Worm (Caenorhabditis elegans): Measurements from ENCODE around the gene ucr-2.3.

Gene ucr-2.3

DNA sequence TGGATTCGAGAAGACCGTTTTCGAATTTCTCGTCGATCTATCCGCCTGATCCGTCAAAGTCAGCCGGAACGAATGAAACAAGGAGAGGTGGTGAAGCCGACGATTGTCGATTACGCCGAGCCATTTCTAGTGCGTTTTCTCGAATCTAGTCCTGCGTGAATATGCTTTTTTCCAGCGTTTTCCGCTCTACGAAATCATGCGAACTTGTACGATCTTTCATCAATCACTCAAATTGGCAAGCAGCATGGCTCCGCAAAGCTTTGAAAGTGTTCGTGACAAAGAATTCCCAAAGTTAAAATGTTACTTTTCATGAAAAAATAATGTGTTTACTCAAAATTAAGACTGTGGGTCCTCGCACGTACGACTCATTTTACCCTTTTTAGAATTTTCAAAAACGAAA lies 17.2 kb downstream of the ucr-2.3 start:
- no peak for TF ChIP-seq unc-62 (GFP tag; optimal IDR thresholded peaks at IDR 0.05)

ce11 chrIII:900134-900533 lies 20.5 kb downstream of the ucr-2.3 start:
- TF ChIP-seq unc-62 (GFP tag; optimal IDR thresholded peaks at IDR 0.05) = no peak

DNA sequence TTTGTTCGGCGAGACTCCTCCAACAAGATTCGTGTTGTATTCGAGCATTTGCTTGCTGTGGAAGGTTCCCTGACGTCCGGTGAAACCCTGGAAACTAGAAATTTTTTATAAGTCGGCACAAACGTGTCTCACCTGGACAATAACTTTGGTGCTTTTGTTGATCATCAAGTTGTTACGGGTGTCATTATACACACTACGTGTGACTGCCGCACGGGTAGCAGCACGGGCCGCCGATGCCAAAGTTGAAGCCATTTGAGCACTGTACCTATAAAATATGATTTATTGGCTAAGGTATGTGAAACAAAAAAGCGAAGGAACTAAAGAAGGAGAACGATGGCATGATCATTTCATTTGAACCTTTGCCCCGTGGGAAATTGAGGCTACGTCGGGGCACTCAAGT lies 21.5 kb downstream of the ucr-2.3 start, which contains the start of gene sucl-2:
sucl-2 (minus strand) TSS at position 265 of the 400 bp plus-strand sequence.
- no peak for TF ChIP-seq unc-62 (GFP tag; optimal IDR thresholded peaks at IDR 0.05)

DNA sequence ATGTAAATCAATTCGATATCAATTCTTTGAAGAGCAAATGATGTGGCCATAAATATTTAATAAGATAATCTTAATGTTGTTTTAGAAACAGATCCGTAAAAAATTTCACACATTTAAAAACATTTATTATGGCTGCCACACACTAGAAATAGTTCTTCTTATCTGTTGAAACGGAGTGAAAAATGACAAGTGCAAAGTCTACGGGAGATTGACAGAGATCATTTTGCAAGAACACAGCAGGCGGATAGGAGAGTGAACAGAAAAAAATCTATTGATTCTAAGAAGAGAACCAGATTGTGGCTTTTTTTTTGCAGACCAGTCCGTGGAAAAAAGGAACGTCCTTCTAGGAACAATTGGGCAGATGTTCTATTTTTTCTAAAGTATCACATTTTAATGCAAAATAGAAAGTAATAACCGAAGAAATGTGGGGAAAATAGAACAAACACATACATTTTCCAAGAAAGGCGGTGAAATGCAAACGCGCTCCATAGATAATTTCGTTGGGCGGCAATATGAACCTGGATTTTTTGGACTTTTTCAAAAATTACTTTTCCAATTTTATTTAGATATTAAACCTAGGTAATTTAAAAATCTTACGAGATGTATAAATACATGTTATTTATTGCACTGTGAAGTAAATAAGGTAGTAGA lies 22.1 kb downstream of the ucr-2.3 start:
- no peak for TF ChIP-seq unc-62 (GFP tag; optimal IDR thresholded peaks at IDR 0.05)

DNA sequence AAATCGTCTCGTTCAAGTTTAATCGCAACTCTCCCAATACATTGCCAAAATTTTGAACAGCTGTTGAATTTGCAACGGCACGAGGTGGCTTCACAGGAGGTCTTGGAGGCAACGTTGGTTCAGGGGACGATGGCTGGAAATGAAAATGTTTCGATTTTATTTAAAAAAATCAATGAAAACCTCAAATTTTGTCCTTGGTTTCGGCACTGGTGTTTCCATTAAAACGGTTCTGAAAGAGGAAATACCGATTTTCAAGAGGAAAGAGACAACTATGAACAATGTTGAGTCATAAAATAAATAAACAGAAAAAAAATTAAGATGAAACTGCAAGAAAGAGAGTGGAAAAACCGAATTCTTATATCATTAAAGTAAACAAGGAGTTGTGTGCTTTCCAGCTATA lies 27.7 kb downstream of the ucr-2.3 start, which contains the start of gene F23H11.4:
F23H11.4 (minus strand) TSS at position 229 of the 400 bp plus-strand sequence.
- TF ChIP-seq unc-62 (GFP tag; optimal IDR thresholded peaks at IDR 0.05) = no peak

DNA sequence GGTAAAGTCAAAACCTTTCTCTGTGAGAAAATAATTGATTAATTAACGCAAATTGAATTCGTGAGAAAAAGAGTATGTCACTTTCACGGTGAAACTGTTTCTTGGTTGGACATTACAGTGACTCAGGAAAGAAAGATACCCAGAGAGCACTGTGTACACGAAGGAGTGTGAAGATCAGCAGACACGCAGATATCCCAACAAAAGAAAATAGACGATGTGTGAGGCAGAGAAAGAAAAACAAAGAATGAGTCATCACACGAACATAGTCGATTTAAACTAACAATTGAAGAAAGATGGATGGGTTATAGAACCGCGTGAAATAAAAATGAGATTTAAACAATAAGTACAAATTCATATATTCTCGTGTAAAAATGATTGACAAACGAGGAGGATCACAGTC lies 28.3 kb downstream of the ucr-2.3 start:
- TF ChIP-seq unc-62 (GFP tag; optimal IDR thresholded peaks at IDR 0.05) = no peak

DNA sequence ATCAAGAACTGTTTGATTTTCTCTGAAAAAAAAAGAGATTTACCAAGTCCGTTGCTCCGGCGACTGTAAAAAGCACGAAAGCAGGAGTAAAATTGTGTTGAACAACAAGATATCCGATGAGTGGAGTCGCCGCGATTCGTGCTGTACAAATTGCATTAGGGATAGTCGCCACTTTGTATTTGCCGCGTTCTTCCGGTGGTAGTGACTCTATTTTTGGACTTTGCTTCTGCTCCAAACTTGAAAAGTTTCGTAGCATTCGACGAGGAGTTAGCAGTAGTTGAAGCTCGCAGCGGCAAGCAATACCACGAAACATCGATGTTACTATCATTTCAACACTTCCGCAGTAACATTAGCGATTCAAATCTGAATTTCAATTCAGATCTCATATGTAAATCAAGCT lies 29.9 kb downstream of the ucr-2.3 start, which contains the start of gene crls-1:
crls-1 (minus strand) TSS at position 363 of the 400 bp plus-strand sequence.
- no peak for TF ChIP-seq unc-62 (GFP tag; optimal IDR thresholded peaks at IDR 0.05)

DNA sequence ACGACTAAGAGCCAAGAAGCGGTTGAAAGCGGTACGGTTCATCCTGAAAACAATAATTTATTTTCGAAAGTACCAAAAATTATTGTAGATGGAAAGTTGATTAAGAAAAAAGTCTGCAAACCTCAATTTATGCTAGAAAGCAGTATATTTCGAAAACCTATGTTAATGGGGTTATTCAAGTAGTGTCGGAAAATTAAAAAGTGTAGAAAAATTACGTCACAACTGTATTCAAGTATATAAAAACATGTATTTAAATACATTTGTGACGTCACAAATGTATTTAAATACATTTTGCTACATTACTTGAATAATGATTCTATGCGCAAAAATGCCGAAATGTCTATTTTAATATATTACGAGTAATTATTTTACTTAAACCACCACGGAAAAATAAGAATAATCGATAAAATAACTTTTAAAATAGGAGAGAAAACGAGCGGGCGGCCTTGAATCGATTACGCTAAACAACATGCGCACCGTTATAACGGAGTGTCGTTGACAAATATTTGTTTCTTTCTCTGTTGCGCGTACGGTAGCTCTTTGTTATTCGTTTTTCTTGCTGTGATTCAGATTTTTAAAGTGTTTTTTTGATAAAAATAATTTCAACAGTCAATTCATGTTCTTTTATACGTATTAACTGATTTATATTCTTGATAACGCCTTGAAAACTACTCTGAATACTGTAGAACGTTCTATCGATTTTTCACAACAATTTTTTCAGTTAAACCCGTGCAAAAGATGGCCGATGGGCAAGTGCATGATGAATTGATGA lies 31.1 kb downstream of the ucr-2.3 start, which contains the start of the genes F23H11.5 and bra-2:
F23H11.5 (minus strand) TSS at position 51 of the 772 bp plus-strand sequence.
bra-2 (plus strand) TSS at position 722 of the 772 bp plus-strand sequence.
- TF ChIP-seq unc-62 (GFP tag; optimal IDR thresholded peaks at IDR 0.05) = no peak

ce11 chrIII:916897-917296 lies 37.2 kb downstream of the ucr-2.3 start, which contains the start of gene idpp-13:
Gene idpp-13 (minus strand): TSS chrIII:916997.
- no peak for TF ChIP-seq unc-62 (GFP tag; optimal IDR thresholded peaks at IDR 0.05)

ce11 chrIII:919322-919721 lies 39.7 kb downstream of the ucr-2.3 start, which contains the start of gene F23H11.7:
Gene F23H11.7 (minus strand): TSS chrIII:919422.
- no peak for TF ChIP-seq unc-62 (GFP tag; optimal IDR thresholded peaks at IDR 0.05)

DNA sequence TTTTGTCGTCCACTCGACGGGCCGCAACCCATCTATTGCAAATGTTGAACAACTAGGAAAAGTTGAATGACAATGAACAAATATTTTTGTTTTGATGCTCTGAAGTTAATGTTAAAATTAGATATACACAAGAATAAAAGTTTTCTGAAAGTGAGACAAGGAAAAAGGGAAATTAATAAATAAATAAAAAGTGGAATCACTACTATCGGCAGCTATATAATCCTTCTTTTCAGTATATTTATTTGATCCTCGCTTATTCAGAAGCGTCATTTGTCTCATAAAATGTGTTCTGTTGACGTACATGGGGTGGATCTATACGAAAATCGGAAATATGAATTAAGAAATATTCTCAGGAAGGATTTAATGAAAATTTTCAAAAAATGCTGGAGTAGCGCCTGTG lies 46.6 kb downstream of the ucr-2.3 start, which contains the start of gene pef-1:
pef-1 (minus strand) TSS at position 101 of the 400 bp plus-strand sequence.
- no peak for TF ChIP-seq unc-62 (GFP tag; optimal IDR thresholded peaks at IDR 0.05)

Measured in whole organism, dauer.